Worm (Caenorhabditis elegans): ENCODE results near the gene Y81B9A.4.

- TF ChIP-seq ama-1 (optimal IDR thresholded peaks at IDR 0.05) (no peak), hnd-1 (tag; optimal IDR thresholded peaks at IDR 0.05) (no peak), B0310.2 (tag; optimal IDR thresholded peaks at IDR 0.05) (no peak), flt-1 (GFP tag; IDR thresholded peaks at IDR 0.05) (no peak), aly-1 (tag; optimal IDR thresholded peaks at IDR 0.05) (no peak), sea-1 (GFP tag; conservative IDR thresholded peaks at IDR 0.05) (no peak), tra-4 (tag; optimal IDR thresholded peaks at IDR 0.05) (no peak), scrt-1 (GFP tag; IDR thresholded peaks at IDR 0.05) (no peak), ets-7 (tag; optimal IDR thresholded peaks at IDR 0.05) (no peak), pes-1 (GFP tag; IDR thresholded peaks at IDR 0.05) (no peak), tbx-37 (GFP tag; conservative IDR thresholded peaks at IDR 0.05) (no peak), F13C5.2 (tag; optimal IDR thresholded peaks at IDR 0.05) (no peak), ceh-36 (tag; optimal IDR thresholded peaks at IDR 0.05) (no peak), hmbx-1 (tag; optimal IDR thresholded peaks at IDR 0.05) (no peak)
Measured at ce11 chrX:9230322-9230721, 49.6 kb upstream of the Y81B9A.4 start.
